Worm (Caenorhabditis elegans) whole organism, L4/young adult: ENCODE measurements around the gene lsy-27.

Experiments
- W03F9.2 ChIP-seq: fragments of 150-350 bp; optimal IDR thresholded peaks from 2 replicates; lab custom pipeline; 2014; ENCODE audit warnings: missing biosample characterization, missing genetic modification characterization
- dao-5 ChIP-seq: sonication (generic microtip); optimal IDR thresholded peaks from 2 replicates; lab custom pipeline; 2016; ENCODE audit warnings: missing genotype, missing genetic modification characterization, moderate library complexity, missing compliant biosample characterization
- him-1 ChIP-seq: sonication (generic microtip); optimal IDR thresholded peaks from 2 replicates; lab custom pipeline; 2016; ENCODE audit warnings: missing genotype, missing genetic modification reagents, missing genetic modification characterization, missing compliant biosample characterization

ce11 chrV:17350093-17350492, at the start of gene lsy-27:
- TF ChIP-seq him-1 (tag; lab: Kevin White, UChicago) (no peak), dao-5 (no peak), W03F9.2 (tag; lab: Kevin White, UChicago) (no peak)
